Worm (Caenorhabditis elegans) whole organism, late embryonic: Measurements from ENCODE around the gene B0334.5.
A peak's percentile ranks its signal among the peaks of the same experiment; 100 is the strongest.

ENCODE experiments used
- F13H6.1 ChIP-seq: sonication (generic microtip); optimal IDR thresholded peaks from 2 replicates; lab custom pipeline; 2016; ENCODE audit warnings: missing genetic modification characterization, missing compliant biosample characterization
- K09A11.1 ChIP-seq: sonication (generic microtip); optimal IDR thresholded peaks from 2 replicates; lab custom pipeline; 2017; ENCODE audit warnings: antibody characterized with exemption, mild to moderate bottlenecking, missing genetic modification characterization, missing compliant biosample characterization; ENCODE audit not compliant: insufficient read depth
- Y22D7AL.16 ChIP-seq: sonication (generic microtip); optimal IDR thresholded peaks from 2 replicates; lab custom pipeline; 2016; ENCODE audit warnings: missing genetic modification characterization, missing compliant biosample characterization
- ceh-14 ChIP-seq: sonication (generic microtip); optimal IDR thresholded peaks from 2 replicates; lab custom pipeline; 2016; ENCODE audit warnings: missing genotype, missing genetic modification characterization, missing compliant biosample characterization
- ceh-18 ChIP-seq: sonication (generic microtip); optimal IDR thresholded peaks from 2 replicates; lab custom pipeline; 2016; ENCODE audit warnings: missing genetic modification characterization, missing compliant biosample characterization
- ceh-2 ChIP-seq: sonication (generic microtip); optimal IDR thresholded peaks from 2 replicates; lab custom pipeline; 2016; ENCODE audit warnings: missing genotype, missing genetic modification characterization, missing compliant biosample characterization
- ceh-22 ChIP-seq: sonication (generic microtip); optimal IDR thresholded peaks from 2 replicates; lab custom pipeline; 2017; ENCODE audit warnings: missing biosample characterization, missing genetic modification characterization
- ceh-9 ChIP-seq: sonication (generic microtip); optimal IDR thresholded peaks from 2 replicates; lab custom pipeline; 2016; ENCODE audit warnings: mild to moderate bottlenecking, missing genetic modification characterization, inconsistent platforms, missing compliant biosample characterization
- che-1 ChIP-seq: sonication (generic microtip); optimal IDR thresholded peaks from 2 replicates; lab custom pipeline; 2016; ENCODE audit warnings: mild to moderate bottlenecking, missing genetic modification characterization, missing compliant biosample characterization
- dmd-4 ChIP-seq: sonication (generic microtip); optimal IDR thresholded peaks from 2 replicates; lab custom pipeline; 2016; ENCODE audit warnings: borderline replicate concordance, missing genetic modification characterization, missing compliant biosample characterization
- elt-2 ChIP-seq: sonication (generic microtip); optimal IDR thresholded peaks from 2 replicates; lab custom pipeline; 2016; ENCODE audit warnings: missing genetic modification reagents, missing genetic modification characterization, missing compliant biosample characterization
- eyg-1 ChIP-seq: sonication (generic microtip); optimal IDR thresholded peaks from 2 replicates; lab custom pipeline; 2016; ENCODE audit warnings: missing genotype, missing genetic modification characterization, missing compliant biosample characterization
- hlh-13 ChIP-seq: fragments of 200-800 bp; sonication (Bioruptor generic); optimal IDR thresholded peaks from 2 replicates; lab custom pipeline; 2018; ENCODE audit warnings: mild to moderate bottlenecking, missing genetic modification characterization, missing compliant biosample characterization
- hlh-6 ChIP-seq: sonication (generic microtip); optimal IDR thresholded peaks from 2 replicates; lab custom pipeline; 2016; ENCODE audit warnings: missing genotype, missing genetic modification characterization, missing compliant biosample characterization
- lim-6 ChIP-seq: sonication (generic microtip); optimal IDR thresholded peaks from 2 replicates; lab custom pipeline; 2016; ENCODE audit warnings: missing genetic modification characterization, missing compliant biosample characterization
- lin-11 ChIP-seq: fragments of 200-800 bp; sonication (Bioruptor generic); optimal IDR thresholded peaks from 2 replicates; lab custom pipeline; 2018; ENCODE audit warnings: mild to moderate bottlenecking, missing genetic modification characterization, missing compliant biosample characterization
- madf-2 ChIP-seq: sonication (generic microtip); optimal IDR thresholded peaks from 2 replicates; lab custom pipeline; 2017; ENCODE audit warnings: missing genetic modification characterization, missing compliant biosample characterization
- mec-3 ChIP-seq: sonication (generic microtip); optimal IDR thresholded peaks from 2 replicates; lab custom pipeline; 2016; ENCODE audit warnings: borderline replicate concordance, missing genetic modification characterization, missing compliant biosample characterization
- nfya-1 ChIP-seq: sonication (generic microtip); optimal IDR thresholded peaks from 2 replicates; lab custom pipeline; 2017; ENCODE audit warnings: missing genetic modification characterization, mild to moderate bottlenecking, missing compliant biosample characterization, antibody characterized with exemption, moderate library complexity
- odd-2 ChIP-seq: sonication (generic microtip); optimal IDR thresholded peaks from 2 replicates; lab custom pipeline; 2017; ENCODE audit warnings: antibody characterized with exemption, mild to moderate bottlenecking, missing genetic modification characterization, missing compliant biosample characterization
- pag-3 ChIP-seq: sonication (generic microtip); optimal IDR thresholded peaks from 2 replicates; lab custom pipeline; 2016; ENCODE audit warnings: missing compliant biosample characterization, missing genetic modification characterization, borderline replicate concordance
- pros-1 ChIP-seq: fragments of 150-350 bp; optimal IDR thresholded peaks from 2 replicates; lab custom pipeline; 2014; ENCODE audit warnings: missing biosample characterization, missing genetic modification reagents, missing genetic modification characterization
- ref-2 ChIP-seq: sonication (generic microtip); optimal IDR thresholded peaks from 2 replicates; lab custom pipeline; 2016; ENCODE audit warnings: missing genetic modification characterization, missing compliant biosample characterization
- rnt-1 ChIP-seq: sonication (generic microtip); optimal IDR thresholded peaks from 2 replicates; lab custom pipeline; 2016; ENCODE audit warnings: missing genetic modification characterization, missing compliant biosample characterization
- sdc-2 ChIP-seq: sonication (generic microtip); optimal IDR thresholded peaks from 2 replicates; lab custom pipeline; 2016; ENCODE audit warnings: missing genotype, missing genetic modification characterization, missing compliant biosample characterization
- tbx-7 ChIP-seq: sonication (generic microtip); optimal IDR thresholded peaks from 2 replicates; lab custom pipeline; 2016; ENCODE audit warnings: missing genotype, missing genetic modification characterization, missing compliant biosample characterization
- ttx-3 ChIP-seq: sonication (generic microtip); optimal IDR thresholded peaks from 2 replicates; lab custom pipeline; 2016; ENCODE audit warnings: missing genetic modification reagents, missing genetic modification characterization, missing compliant biosample characterization
- unc-3 ChIP-seq, 2 experiments: fragments of 200-800 bp in 1 of 2; sonication (Bioruptor generic) in 1 of 2; sonication (generic microtip) in 1 of 2; conservative IDR thresholded peaks in 1 of 2; optimal IDR thresholded peaks in 1 of 2; 2 replicates each; pipeline versions ENCODE4 v1.3.6 to Lab custom; 2016 to 2022; ENCODE audit warnings: missing compliant biosample characterization in 2 of 2, missing genetic modification characterization in 2 of 2, missing genetic modification reagents in 1 of 2
- unc-42 ChIP-seq: sonication (generic microtip); optimal IDR thresholded peaks from 2 replicates; lab custom pipeline; 2016; ENCODE audit warnings: missing genotype, missing genetic modification characterization, missing compliant biosample characterization
- unc-55 ChIP-seq: sonication (generic microtip); optimal IDR thresholded peaks from 2 replicates; lab custom pipeline; 2017; ENCODE audit warnings: missing biosample characterization, missing genetic modification reagents, missing genetic modification characterization
- ztf-16 ChIP-seq: sonication (generic microtip); optimal IDR thresholded peaks from 2 replicates; lab custom pipeline; 2017; ENCODE audit warnings: missing genetic modification characterization, missing compliant biosample characterization

Gene B0334.5

DNA sequence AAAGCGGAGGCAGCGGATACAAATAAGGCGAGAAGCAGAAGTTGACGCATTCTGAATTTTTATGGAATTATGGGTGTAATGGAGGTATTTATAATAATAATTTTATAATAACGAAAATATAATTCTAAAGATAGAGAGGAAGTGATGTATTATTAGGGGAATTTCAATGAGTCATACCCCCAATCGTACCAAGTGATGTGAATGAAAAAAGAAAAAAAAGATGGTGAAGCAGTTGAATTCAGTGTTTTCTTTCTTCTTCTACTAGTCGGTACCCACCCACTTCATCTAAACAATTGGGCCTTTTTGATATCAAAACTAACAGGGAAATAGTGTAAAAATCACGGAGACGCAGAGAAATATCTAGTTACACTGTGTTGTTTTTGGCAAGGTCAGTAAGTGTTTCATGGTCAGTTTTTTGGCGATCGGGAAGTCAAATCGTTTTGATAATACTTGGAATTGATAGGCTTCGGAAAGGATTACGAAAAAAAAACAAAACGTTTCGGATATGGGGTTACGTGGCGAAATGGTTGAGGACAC is 10.7 kb upstream of the B0334.5 start, which contains the start of gene ttr-18:
Gene ttr-18, minus strand, starts transcription at position 51 of the 537 bp plus-strand sequence.
- TF ChIP-seq tbx-7 (tag; lab: Kevin White, UChicago) (no peak), rnt-1 (tag; lab: Kevin White, UChicago) (no peak), elt-2 (tag; lab: Kevin White, UChicago) (no peak), madf-2 (tag; lab: Kevin White, UChicago) (no peak), Y22D7AL.16 (no peak)

DNA sequence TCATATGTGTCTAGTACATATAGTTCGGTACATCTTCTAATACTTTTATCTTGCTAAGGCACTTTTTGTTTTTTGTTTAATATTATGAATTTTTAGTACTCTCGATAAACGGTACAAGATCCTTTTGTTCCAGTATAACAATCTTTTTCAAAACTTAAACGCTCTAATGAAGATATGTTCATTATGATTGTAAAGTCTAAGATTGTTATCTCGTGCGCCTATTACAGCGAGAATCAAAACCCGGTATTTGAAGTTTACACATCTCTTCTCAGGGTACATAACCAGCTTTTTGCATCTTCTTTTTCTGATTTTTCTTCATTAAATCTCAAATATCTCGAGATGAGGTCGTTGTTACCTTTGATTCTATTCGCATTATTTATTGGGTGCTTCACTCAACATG is 9.5 kb upstream of the B0334.5 start, which contains the start of gene B0334.13:
Gene B0334.13, plus strand, starts transcription at position 301 of the 400 bp plus-strand sequence.
- no peak for TF ChIP-seq F13H6.1 (tag; lab: Kevin White, UChicago)
- no peak for TF ChIP-seq dmd-4 (tag; lab: Kevin White, UChicago)
- TF ChIP-seq che-1 (tag; lab: Kevin White, UChicago), result no peak
- no peak for TF ChIP-seq sdc-2 (tag; lab: Kevin White, UChicago)
- no peak for TF ChIP-seq ceh-22
- no peak for TF ChIP-seq ttx-3 (tag; lab: Kevin White, UChicago)
- no peak for TF ChIP-seq lim-6 (tag; lab: Kevin White, UChicago)
- no peak for TF ChIP-seq pag-3 (tag; lab: Kevin White, UChicago)
- no peak for TF ChIP-seq mec-3 (tag; lab: Kevin White, UChicago)
- TF ChIP-seq pros-1 (tag; lab: Kevin White, UChicago), result no peak
- TF ChIP-seq unc-55 (GFP tag; lab: Kevin White, UChicago), result no peak
- TF ChIP-seq eyg-1, result no peak
- no peak for TF ChIP-seq lin-11
- TF ChIP-seq hlh-13, result no peak
- no peak for TF ChIP-seq nfya-1
- no peak for TF ChIP-seq ceh-14 (tag; lab: Kevin White, UChicago)
- no peak for TF ChIP-seq odd-2
- no peak for TF ChIP-seq unc-3 (GFP tag; conservative IDR thresholded peaks at IDR 0.05; lab: Robert Waterston, UW)
- TF ChIP-seq unc-3 (tag; optimal IDR thresholded peaks at IDR 0.05; lab: Kevin White, UChicago), result no peak
- TF ChIP-seq elt-2 (tag; lab: Kevin White, UChicago), result no peak

DNA sequence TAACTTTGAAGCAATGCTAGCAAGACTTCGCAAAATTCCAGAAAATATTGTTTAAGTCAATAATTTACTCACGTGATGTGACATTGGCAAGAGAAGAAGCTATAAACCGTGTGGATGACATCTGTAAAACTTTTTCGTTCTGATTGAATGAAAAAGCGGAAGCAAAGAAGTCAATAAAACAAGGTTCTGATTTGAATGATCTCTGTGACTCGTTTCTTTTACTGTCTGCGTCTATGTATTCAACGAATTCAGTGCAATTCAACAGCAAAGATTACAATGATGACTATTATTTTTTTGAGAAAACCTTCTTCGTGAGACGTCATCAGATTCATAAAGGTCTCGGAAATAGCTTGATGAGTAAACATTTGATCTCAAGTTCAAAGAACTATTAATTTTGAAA is 4.6 kb upstream of the B0334.5 start, which contains the start of gene hacl-1:
Gene hacl-1, minus strand, starts transcription at position 121 of the 400 bp plus-strand sequence.
- TF ChIP-seq ref-2 (tag; lab: Kevin White, UChicago) (no peak), elt-2 (tag; lab: Kevin White, UChicago) (peak; percentile 27)
- TF ChIP-seq, all 69 proteins: peak for 1

DNA sequence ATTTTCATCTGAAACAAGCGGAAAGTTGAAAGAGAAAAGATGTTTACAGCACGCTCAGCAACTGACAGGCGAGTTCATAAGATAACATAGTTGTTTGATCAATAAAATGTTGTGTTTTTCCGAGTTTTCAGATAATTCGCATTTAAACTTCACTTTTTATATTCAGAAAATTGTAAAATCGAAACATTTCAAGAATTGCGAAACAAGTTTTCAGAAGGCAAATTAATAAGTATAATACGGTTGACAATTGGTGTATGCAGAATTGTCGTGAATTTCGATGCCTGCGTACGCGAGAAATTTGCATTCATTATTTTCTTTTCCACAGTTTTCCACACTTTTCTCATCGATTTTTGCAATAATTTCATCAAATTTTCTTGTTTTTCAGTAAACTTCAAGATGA is 2.2 kb upstream of the B0334.5 start, which contains the start of the genes ooc-3 and B0334.4:
Gene ooc-3, minus strand, starts transcription at position 15 of the 400 bp plus-strand sequence.
Gene B0334.4, plus strand, starts transcription at position 386 of the 400 bp plus-strand sequence.
- peak; percentile 70 for TF ChIP-seq unc-42 (tag; lab: Kevin White, UChicago)
- TF ChIP-seq hlh-13, result no peak
- TF ChIP-seq ztf-16 (tag; lab: Kevin White, UChicago), result no peak
- TF ChIP-seq K09A11.1 (tag; lab: Kevin White, UChicago), result no peak
- TF ChIP-seq, all 69 proteins: peak for 1

DNA sequence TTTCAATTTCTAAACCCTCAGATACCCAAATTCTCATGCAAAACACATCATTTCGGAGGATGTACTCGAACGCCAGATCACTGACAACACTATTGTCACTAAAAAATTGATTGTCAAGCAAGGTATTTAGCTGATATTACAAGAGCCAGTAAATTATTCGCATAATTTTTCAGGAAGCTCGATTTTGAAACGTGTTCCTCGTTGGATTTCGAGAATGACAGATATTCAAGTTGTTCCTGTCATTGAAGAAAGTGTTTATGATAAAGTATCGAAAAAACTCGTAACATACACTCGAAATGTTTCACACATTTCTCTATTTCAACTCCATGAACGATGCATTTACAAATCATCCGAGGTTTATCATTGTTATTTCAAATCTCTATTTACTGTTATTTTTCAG is 1.7 kb upstream of the B0334.5 start:
- TF ChIP-seq ceh-2 (tag; lab: Kevin White, UChicago), result no peak

DNA sequence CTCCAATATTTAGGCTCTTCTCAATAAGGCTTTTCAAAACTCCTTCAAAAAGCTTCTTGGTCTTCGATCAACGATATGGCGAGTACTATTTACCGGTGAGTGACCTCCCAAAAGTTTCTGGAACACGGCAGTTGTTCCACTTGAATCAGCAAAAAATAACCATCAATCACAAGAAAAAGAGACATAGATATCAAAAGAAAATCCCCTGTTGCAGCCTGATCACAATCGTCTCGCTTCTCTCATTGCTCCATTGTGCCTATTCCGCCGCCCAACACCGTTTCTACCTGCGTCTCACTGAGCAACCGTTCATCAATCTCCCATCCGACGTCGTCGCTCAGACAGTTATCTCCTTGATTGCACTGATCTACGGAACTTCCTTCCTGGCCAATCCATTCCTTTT is 698 bp upstream of the B0334.5 start, which contains the start of gene emc-5:
Gene emc-5, plus strand, starts transcription at position 14 of the 400 bp plus-strand sequence.
- no peak for TF ChIP-seq hlh-13
- peak; percentile 14 for TF ChIP-seq unc-55 (GFP tag; lab: Kevin White, UChicago)
- TF ChIP-seq hlh-6 (tag; lab: Kevin White, UChicago), result no peak
- TF ChIP-seq ceh-9, result no peak
- peak; percentile 26 for TF ChIP-seq ceh-18 (tag; lab: Kevin White, UChicago)
- no peak for TF ChIP-seq unc-42 (tag; lab: Kevin White, UChicago)
- no peak for TF ChIP-seq lim-6 (tag; lab: Kevin White, UChicago)
